Worm (Caenorhabditis elegans): ENCODE results near the gene E02H4.8.

The E02H4.8 gene

ce11 chrX:14255031-14255430 lies 8.3 kb downstream of the E02H4.8 start, which contains the start of gene E02H4.5:
Gene E02H4.5, minus strand, starts transcription at chrX:14255131.
- TF ChIP-seq ets-7 (tag; optimal IDR thresholded peaks at IDR 0.05): no peak
- TF ChIP-seq B0310.2 (tag; optimal IDR thresholded peaks at IDR 0.05): no peak
- no peak for TF ChIP-seq ceh-36 (tag; optimal IDR thresholded peaks at IDR 0.05)
- no peak for TF ChIP-seq pes-1 (GFP tag; IDR thresholded peaks at IDR 0.05)
- no peak for TF ChIP-seq flt-1 (GFP tag; IDR thresholded peaks at IDR 0.05)
- TF ChIP-seq ceh-13 (GFP tag; optimal IDR thresholded peaks at IDR 0.05): no peak
- no peak for TF ChIP-seq tra-4 (tag; optimal IDR thresholded peaks at IDR 0.05)
- no peak for TF ChIP-seq hnd-1 (tag; optimal IDR thresholded peaks at IDR 0.05)
- TF ChIP-seq sea-1 (GFP tag; conservative IDR thresholded peaks at IDR 0.05): no peak
- no peak for TF ChIP-seq F13C5.2 (tag; optimal IDR thresholded peaks at IDR 0.05)
- TF ChIP-seq scrt-1 (GFP tag; IDR thresholded peaks at IDR 0.05): no peak
- TF ChIP-seq aly-1 (tag; optimal IDR thresholded peaks at IDR 0.05): no peak
- TF ChIP-seq ama-1 (optimal IDR thresholded peaks at IDR 0.05): no peak
- no peak for TF ChIP-seq hmbx-1 (tag; optimal IDR thresholded peaks at IDR 0.05)
- no peak for TF ChIP-seq tbx-11 (GFP tag; IDR thresholded peaks at IDR 0.05)
- no peak for TF ChIP-seq tbx-37 (GFP tag; conservative IDR thresholded peaks at IDR 0.05)
- TF ChIP-seq hmg-4 (GFP tag; optimal IDR thresholded peaks at IDR 0.05): no peak

ce11 chrX:14252042-14252441 lies 11.3 kb downstream of the E02H4.8 start, which contains the start of gene E02H4.6:
Gene E02H4.6, minus strand, starts transcription at chrX:14252142.
- TF ChIP-seq sea-1 (GFP tag; conservative IDR thresholded peaks at IDR 0.05) (no peak), B0310.2 (tag; optimal IDR thresholded peaks at IDR 0.05) (no peak), F13C5.2 (tag; optimal IDR thresholded peaks at IDR 0.05) (no peak), hmg-4 (GFP tag; optimal IDR thresholded peaks at IDR 0.05) (no peak), ceh-36 (tag; optimal IDR thresholded peaks at IDR 0.05) (no peak), scrt-1 (GFP tag; IDR thresholded peaks at IDR 0.05) (no peak), ceh-13 (GFP tag; optimal IDR thresholded peaks at IDR 0.05) (no peak), hnd-1 (tag; optimal IDR thresholded peaks at IDR 0.05) (no peak), tra-4 (tag; optimal IDR thresholded peaks at IDR 0.05) (no peak)

ce11 chrX:14247436-14248103 lies 15.8 kb downstream of the E02H4.8 start, which contains the start of gene K04C1.5:
Gene K04C1.5, plus strand, starts transcription at chrX:14248053.
- no peak for TF ChIP-seq sea-1 (GFP tag; conservative IDR thresholded peaks at IDR 0.05)
- no peak for TF ChIP-seq scrt-1 (GFP tag; IDR thresholded peaks at IDR 0.05)
- TF ChIP-seq tbx-11 (GFP tag; IDR thresholded peaks at IDR 0.05): no peak
- no peak for TF ChIP-seq ama-1 (optimal IDR thresholded peaks at IDR 0.05)
- TF ChIP-seq flt-1 (GFP tag; IDR thresholded peaks at IDR 0.05): no peak
- no peak for TF ChIP-seq hmg-4 (GFP tag; optimal IDR thresholded peaks at IDR 0.05)
- TF ChIP-seq F13C5.2 (tag; optimal IDR thresholded peaks at IDR 0.05): no peak
- TF ChIP-seq ceh-13 (GFP tag; optimal IDR thresholded peaks at IDR 0.05): no peak
- no peak for TF ChIP-seq hmbx-1 (tag; optimal IDR thresholded peaks at IDR 0.05)
- TF ChIP-seq tra-4 (tag; optimal IDR thresholded peaks at IDR 0.05): no peak
- no peak for TF ChIP-seq hnd-1 (tag; optimal IDR thresholded peaks at IDR 0.05)
- TF ChIP-seq ets-7 (tag; optimal IDR thresholded peaks at IDR 0.05): no peak
- TF ChIP-seq pes-1 (GFP tag; IDR thresholded peaks at IDR 0.05): no peak
- TF ChIP-seq B0310.2 (tag; optimal IDR thresholded peaks at IDR 0.05): no peak
- TF ChIP-seq aly-1 (tag; optimal IDR thresholded peaks at IDR 0.05): no peak
- TF ChIP-seq tbx-37 (GFP tag; conservative IDR thresholded peaks at IDR 0.05): no peak
- no peak for TF ChIP-seq ceh-36 (tag; optimal IDR thresholded peaks at IDR 0.05)

ce11 chrX:14246518-14246917 lies 16.9 kb downstream of the E02H4.8 start, which contains the start of gene mlc-6:
Gene mlc-6, minus strand, starts transcription at chrX:14246618.
- TF ChIP-seq flt-1 (GFP tag; IDR thresholded peaks at IDR 0.05) (no peak), tbx-11 (GFP tag; IDR thresholded peaks at IDR 0.05) (no peak), F13C5.2 (tag; optimal IDR thresholded peaks at IDR 0.05) (no peak), sea-1 (GFP tag; conservative IDR thresholded peaks at IDR 0.05) (no peak), ama-1 (optimal IDR thresholded peaks at IDR 0.05) (no peak), ceh-36 (tag; optimal IDR thresholded peaks at IDR 0.05) (no peak), ceh-13 (GFP tag; optimal IDR thresholded peaks at IDR 0.05) (no peak), B0310.2 (tag; optimal IDR thresholded peaks at IDR 0.05) (no peak), aly-1 (tag; optimal IDR thresholded peaks at IDR 0.05) (no peak), tbx-37 (GFP tag; conservative IDR thresholded peaks at IDR 0.05) (no peak), hmbx-1 (tag; optimal IDR thresholded peaks at IDR 0.05) (no peak), ets-7 (tag; optimal IDR thresholded peaks at IDR 0.05) (no peak), hnd-1 (tag; optimal IDR thresholded peaks at IDR 0.05) (no peak), tra-4 (tag; optimal IDR thresholded peaks at IDR 0.05) (no peak), scrt-1 (GFP tag; IDR thresholded peaks at IDR 0.05) (no peak), hmg-4 (GFP tag; optimal IDR thresholded peaks at IDR 0.05) (no peak), pes-1 (GFP tag; IDR thresholded peaks at IDR 0.05) (no peak)

ce11 chrX:14244493-14244892 lies 18.9 kb downstream of the E02H4.8 start:
- TF ChIP-seq hnd-1 (tag; optimal IDR thresholded peaks at IDR 0.05): no peak
- no peak for TF ChIP-seq aly-1 (tag; optimal IDR thresholded peaks at IDR 0.05)
- no peak for TF ChIP-seq tra-4 (tag; optimal IDR thresholded peaks at IDR 0.05)
- no peak for TF ChIP-seq ama-1 (optimal IDR thresholded peaks at IDR 0.05)
- no peak for TF ChIP-seq hmbx-1 (tag; optimal IDR thresholded peaks at IDR 0.05)
- no peak for TF ChIP-seq tbx-11 (GFP tag; IDR thresholded peaks at IDR 0.05)
- TF ChIP-seq hmg-4 (GFP tag; optimal IDR thresholded peaks at IDR 0.05): no peak
- TF ChIP-seq sea-1 (GFP tag; conservative IDR thresholded peaks at IDR 0.05): no peak
- TF ChIP-seq scrt-1 (GFP tag; IDR thresholded peaks at IDR 0.05): no peak
- no peak for TF ChIP-seq pes-1 (GFP tag; IDR thresholded peaks at IDR 0.05)
- no peak for TF ChIP-seq tbx-37 (GFP tag; conservative IDR thresholded peaks at IDR 0.05)
- TF ChIP-seq ceh-36 (tag; optimal IDR thresholded peaks at IDR 0.05): no peak
- TF ChIP-seq F13C5.2 (tag; optimal IDR thresholded peaks at IDR 0.05): no peak
- TF ChIP-seq B0310.2 (tag; optimal IDR thresholded peaks at IDR 0.05): no peak
- no peak for TF ChIP-seq ceh-13 (GFP tag; optimal IDR thresholded peaks at IDR 0.05)
- no peak for TF ChIP-seq flt-1 (GFP tag; IDR thresholded peaks at IDR 0.05)
- no peak for TF ChIP-seq ets-7 (tag; optimal IDR thresholded peaks at IDR 0.05)

- no peak for TF ChIP-seq sea-1 (GFP tag; conservative IDR thresholded peaks at IDR 0.05)
- no peak for TF ChIP-seq hnd-1 (tag; optimal IDR thresholded peaks at IDR 0.05)
- no peak for TF ChIP-seq flt-1 (GFP tag; IDR thresholded peaks at IDR 0.05)
- no peak for TF ChIP-seq ets-7 (tag; optimal IDR thresholded peaks at IDR 0.05)
- no peak for TF ChIP-seq ama-1 (optimal IDR thresholded peaks at IDR 0.05)
- TF ChIP-seq scrt-1 (GFP tag; IDR thresholded peaks at IDR 0.05): no peak
- TF ChIP-seq B0310.2 (tag; optimal IDR thresholded peaks at IDR 0.05): no peak
- no peak for TF ChIP-seq tra-4 (tag; optimal IDR thresholded peaks at IDR 0.05)
- TF ChIP-seq ceh-36 (tag; optimal IDR thresholded peaks at IDR 0.05): no peak
- TF ChIP-seq pes-1 (GFP tag; IDR thresholded peaks at IDR 0.05): no peak
- TF ChIP-seq ceh-13 (GFP tag; optimal IDR thresholded peaks at IDR 0.05): no peak
- no peak for TF ChIP-seq tbx-37 (GFP tag; conservative IDR thresholded peaks at IDR 0.05)
- no peak for TF ChIP-seq hmg-4 (GFP tag; optimal IDR thresholded peaks at IDR 0.05)
- no peak for TF ChIP-seq aly-1 (tag; optimal IDR thresholded peaks at IDR 0.05)
- TF ChIP-seq hmbx-1 (tag; optimal IDR thresholded peaks at IDR 0.05): no peak
- TF ChIP-seq tbx-11 (GFP tag; IDR thresholded peaks at IDR 0.05): no peak
- TF ChIP-seq F13C5.2 (tag; optimal IDR thresholded peaks at IDR 0.05): no peak
Observed at ce11 chrX:14243345-14243961, 19.9 kb downstream of the E02H4.8 start, which contains the start of gene K04C1.3. Gene K04C1.3, minus strand, starts transcription at chrX:14243395.

Data from whole organism, early embryonic.